Fruit fly (Drosophila melanogaster) whole organism, embryonic: ENCODE results near the gene kud.
A peak's percentile ranks its signal among the peaks of the same experiment; 100 is the strongest.

ENCODE experiments used
- Antp ChIP-seq: fragments of 200-800 bp; sonication (Bioruptor generic); optimal IDR thresholded peaks from 3 replicates; lab custom pipeline; 2016; ENCODE audit warnings: missing biosample characterization, missing genetic modification characterization
- CG10274 ChIP-seq: fragments of 200-800 bp; sonication (Bioruptor generic); optimal IDR thresholded peaks from 3 replicates; lab custom pipeline; 2017; ENCODE audit warnings: missing biosample characterization, mild to moderate bottlenecking, missing genetic modification characterization
- CG10431 ChIP-seq: fragments of 200-800 bp; sonication (Bioruptor generic); optimal IDR thresholded peaks from 3 replicates; lab custom pipeline; 2018; ENCODE audit warnings: missing biosample characterization, mild to moderate bottlenecking, missing genetic modification characterization
- CG10979 ChIP-seq: fragments of 200-800 bp; sonication (Bioruptor generic); optimal IDR thresholded peaks from 2 replicates; lab custom pipeline; 2018; ENCODE audit warnings: missing biosample characterization, mild to moderate bottlenecking, missing genetic modification characterization, moderate library complexity
- CG11398 ChIP-seq: fragments of 200-800 bp; sonication (Bioruptor generic); optimal IDR thresholded peaks from 2 replicates; lab custom pipeline; 2016; ENCODE audit warnings: missing biosample characterization, missing genetic modification characterization
- CG12071 ChIP-seq: fragments of 200-800 bp; sonication (Bioruptor generic); optimal IDR thresholded peaks from 3 replicates; lab custom pipeline; 2018; ENCODE audit warnings: missing biosample characterization, mild to moderate bottlenecking, missing genetic modification characterization
- CG1233 ChIP-seq: fragments of 200-800 bp; sonication (Bioruptor generic); optimal IDR thresholded peaks from 4 replicates; lab custom pipeline; 2018; ENCODE audit warnings: missing biosample characterization, mild to moderate bottlenecking, missing genetic modification characterization
- CG14667 ChIP-seq: fragments of 200-800 bp; sonication (Bioruptor generic); IDR thresholded peaks from 2 replicates; pipeline ENCODE4 v1.3.6; 2022; ENCODE audit warnings: missing biosample characterization, missing genetic modification characterization
- CG17829 ChIP-seq: fragments of 200-800 bp; optimal IDR thresholded peaks from 2 replicates; lab custom pipeline; 2019; ENCODE audit warnings: missing biosample characterization, mild to moderate bottlenecking, missing genetic modification characterization, moderate library complexity
- CG18011 ChIP-seq: fragments of 200-800 bp; sonication (Bioruptor generic); optimal IDR thresholded peaks from 2 replicates; lab custom pipeline; 2017; ENCODE audit warnings: missing biosample characterization, missing genetic modification characterization, mild to moderate bottlenecking, moderate library complexity, missing genotype
- CG30431 ChIP-seq: fragments of 200-800 bp; sonication (Bioruptor generic); optimal IDR thresholded peaks from 2 replicates; lab custom pipeline; 2017; ENCODE audit warnings: missing biosample characterization, missing genetic modification characterization
- CG31441 ChIP-seq: fragments of 200-800 bp; sonication (Bioruptor generic); IDR thresholded peaks from 2 replicates; pipeline ENCODE4 v1.3.6; 2022; ENCODE audit warnings: missing biosample characterization, missing genetic modification characterization
- CG3407 ChIP-seq: fragments of 200-800 bp; sonication (Bioruptor generic); optimal IDR thresholded peaks from 2 replicates; lab custom pipeline; 2018; ENCODE audit warnings: missing biosample characterization, mild to moderate bottlenecking, missing genetic modification characterization
- CG4404 ChIP-seq: fragments of 200-800 bp; sonication (Bioruptor generic); IDR thresholded peaks from 2 replicates; pipeline ENCODE4 v1.3.6; 2022; ENCODE audit warnings: missing biosample characterization, missing genetic modification characterization
- CG6689 ChIP-seq: fragments of 200-800 bp; sonication (Bioruptor generic); IDR thresholded peaks from 2 replicates; pipeline ENCODE4 v1.3.6; 2022; ENCODE audit warnings: missing biosample characterization, missing genetic modification characterization
- CG6765 ChIP-seq: fragments of 200-800 bp; sonication (Bioruptor generic); optimal IDR thresholded peaks from 3 replicates; lab custom pipeline; 2017; ENCODE audit warnings: missing biosample characterization, mild to moderate bottlenecking, missing genetic modification characterization
- CG6854 ChIP-seq: fragments of 200-800 bp; sonication (Bioruptor generic); optimal IDR thresholded peaks from 3 replicates; lab custom pipeline; 2017; ENCODE audit warnings: missing biosample characterization, mild to moderate bottlenecking, missing genetic modification characterization
- CG8290 ChIP-seq, 3 experiments: fragments of 200-800 bp; sonication (Bioruptor generic); optimal IDR thresholded peaks; 2 replicates each; lab custom pipeline; 2016 to 2019; ENCODE audit warnings: missing biosample characterization in 3 of 3, missing genetic modification characterization in 3 of 3, mild to moderate bottlenecking in 2 of 3, moderate library complexity in 1 of 3
- CG8924 ChIP-seq: fragments of 200-800 bp; optimal IDR thresholded peaks from 3 replicates; lab custom pipeline; 2019; ENCODE audit warnings: missing biosample characterization, mild to moderate bottlenecking, missing genetic modification characterization, moderate library complexity
- Chrac-16 ChIP-seq: fragments of 200-800 bp; sonication (Bioruptor generic); optimal IDR thresholded peaks from 3 replicates; lab custom pipeline; 2016; ENCODE audit warnings: missing biosample characterization, missing genetic modification characterization
- CrebB ChIP-seq: fragments of 200-800 bp; sonication (Bioruptor generic); optimal IDR thresholded peaks from 3 replicates; lab custom pipeline; 2018; ENCODE audit warnings: missing biosample characterization, mild to moderate bottlenecking, missing genetic modification characterization
- Dfd ChIP-seq, 2 experiments: fragments of >200 bp; optimal IDR thresholded peaks; 2 replicates each; lab custom pipeline; 2017; ENCODE audit warnings: missing biosample characterization in 2 of 2, missing genetic modification characterization in 2 of 2
- Hmr ChIP-seq: fragments of 200-800 bp; sonication (Bioruptor generic); optimal IDR thresholded peaks from 3 replicates; lab custom pipeline; 2017; ENCODE audit warnings: mild to moderate bottlenecking, missing biosample characterization, missing genetic modification reagents, missing genetic modification characterization
- Hmx ChIP-seq: fragments of 200-800 bp; sonication (Bioruptor generic); optimal IDR thresholded peaks from 2 replicates; lab custom pipeline; 2016; ENCODE audit warnings: missing biosample characterization, missing genetic modification characterization
- Hr3 ChIP-seq: fragments of 200-800 bp; sonication (Bioruptor generic); optimal IDR thresholded peaks from 3 replicates; lab custom pipeline; 2016; ENCODE audit warnings: missing biosample characterization, missing genetic modification characterization
- Jarid2 ChIP-seq: fragments of 200-800 bp; sonication (Bioruptor generic); optimal IDR thresholded peaks from 3 replicates; lab custom pipeline; 2017; ENCODE audit warnings: mild to moderate bottlenecking, missing biosample characterization, missing genetic modification reagents, missing genetic modification characterization
- Mrtf ChIP-seq: fragments of 200-800 bp; sonication (Bioruptor generic); IDR thresholded peaks from 3 replicates; pipeline ENCODE4 v1.3.6; 2022; ENCODE audit warnings: missing biosample characterization, missing genetic modification characterization
- Myb ChIP-seq: fragments of 200-800 bp; sonication (Bioruptor generic); optimal IDR thresholded peaks from 2 replicates; lab custom pipeline; 2016; ENCODE audit warnings: missing biosample characterization, missing genetic modification characterization
- Poxn ChIP-seq: fragments of 200-800 bp; sonication (Bioruptor generic); IDR thresholded peaks from 2 replicates; pipeline ENCODE4 v1.3.6; 2022; ENCODE audit warnings: missing biosample characterization, missing genetic modification characterization
- Sin3A ChIP-seq: fragments of >200 bp; optimal IDR thresholded peaks from 2 replicates; lab custom pipeline; 2018
- YL-1 ChIP-seq: fragments of 200-800 bp; sonication (Bioruptor generic); optimal IDR thresholded peaks from 3 replicates; lab custom pipeline; 2017; ENCODE audit warnings: missing biosample characterization, mild to moderate bottlenecking, missing genetic modification characterization
- ash1 ChIP-seq: fragments of 200-800 bp; sonication (Bioruptor generic); optimal IDR thresholded peaks from 2 replicates; lab custom pipeline; 2018; ENCODE audit warnings: missing biosample characterization, mild to moderate bottlenecking, missing genetic modification characterization
- bbx ChIP-seq: fragments of 200-800 bp; sonication (Bioruptor generic); IDR thresholded peaks from 2 replicates; pipeline ENCODE4 v1.3.6; 2022; ENCODE audit warnings: missing biosample characterization, missing genetic modification characterization; ENCODE audit not compliant: partially characterized antibody
- btn ChIP-seq: fragments of 200-800 bp; sonication (Bioruptor generic); optimal IDR thresholded peaks from 2 replicates; lab custom pipeline; 2016; ENCODE audit warnings: missing biosample characterization, missing genetic modification characterization
- cg ChIP-seq: fragments of 200-800 bp; sonication (Bioruptor generic); optimal IDR thresholded peaks from 3 replicates; lab custom pipeline; 2019; ENCODE audit warnings: missing biosample characterization, mild to moderate bottlenecking, missing genetic modification characterization, moderate library complexity
- corto ChIP-seq: fragments of 200-800 bp; sonication (Bioruptor generic); optimal IDR thresholded peaks from 2 replicates; lab custom pipeline; 2016; ENCODE audit warnings: missing biosample characterization, mild to moderate bottlenecking, missing genetic modification characterization, moderate library complexity
- dati ChIP-seq: fragments of 200-800 bp; sonication (Bioruptor generic); IDR thresholded peaks from 2 replicates; pipeline ENCODE4 v1.3.6; 2022; ENCODE audit warnings: missing biosample characterization, missing genetic modification characterization
- esg ChIP-seq: fragments of 200-800 bp; sonication (Bioruptor generic); conservative IDR thresholded peaks from 2 replicates; pipeline ENCODE4 v1.3.6; 2022; ENCODE audit warnings: missing biosample characterization, missing genetic modification characterization
- gsb-n ChIP-seq: fragments of 200-800 bp; sonication (Bioruptor generic); optimal IDR thresholded peaks from 3 replicates; lab custom pipeline; 2018; ENCODE audit warnings: missing biosample characterization, mild to moderate bottlenecking, missing genetic modification characterization
- gt ChIP-seq: fragments of 200-800 bp; sonication (Bioruptor generic); IDR thresholded peaks from 2 replicates; pipeline ENCODE4 v1.3.6; 2022; ENCODE audit warnings: missing biosample characterization, missing genetic modification characterization
- ken ChIP-seq: fragments of 200-800 bp; sonication (Bioruptor generic); IDR thresholded peaks from 3 replicates; pipeline ENCODE4 v1.3.6; 2022; ENCODE audit warnings: missing biosample characterization, missing genetic modification characterization
- lov ChIP-seq, 2 experiments: fragments of 200-800 bp in 1 of 2; fragments of >200 bp in 1 of 2; sonication (Bioruptor generic) in 1 of 2; IDR thresholded peaks in 1 of 2; optimal IDR thresholded peaks in 1 of 2; 2 replicates in 1 of 2; 3 replicates in 1 of 2; pipeline versions ENCODE4 v1.3.6 to Lab custom; 2017 to 2022; ENCODE audit warnings: missing biosample characterization in 1 of 2, missing genetic modification characterization in 1 of 2
- nmo ChIP-seq: fragments of 200-800 bp; sonication (Bioruptor generic); optimal IDR thresholded peaks from 2 replicates; lab custom pipeline; 2018; ENCODE audit warnings: missing biosample characterization, mild to moderate bottlenecking, missing genetic modification characterization, moderate library complexity
- oc ChIP-seq: fragments of 200-800 bp; sonication (Bioruptor generic); optimal IDR thresholded peaks from 2 replicates; lab custom pipeline; 2018; ENCODE audit warnings: missing biosample characterization, mild to moderate bottlenecking, missing genetic modification characterization, moderate library complexity
- prd ChIP-seq, 3 experiments: fragments of >200 bp in 2 of 3; fragments of 200-800 bp in 1 of 3; sonication (Bioruptor generic) in 1 of 3; optimal IDR thresholded peaks in 2 of 3; IDR thresholded peaks in 1 of 3; 2 replicates in 2 of 3; 3 replicates in 1 of 3; pipeline versions ENCODE4 v1.3.6 to Lab custom; 2017 to 2022; ENCODE audit warnings: missing biosample characterization in 1 of 3, missing genetic modification characterization in 1 of 3
- sima ChIP-seq: fragments of 200-800 bp; sonication (Bioruptor generic); optimal IDR thresholded peaks from 2 replicates; lab custom pipeline; 2016; ENCODE audit warnings: missing biosample characterization, missing genetic modification characterization
- stwl ChIP-seq: fragments of 200-800 bp; sonication (Bioruptor generic); optimal IDR thresholded peaks from 3 replicates; lab custom pipeline; 2018; ENCODE audit warnings: missing biosample characterization, mild to moderate bottlenecking, missing genetic modification characterization, moderate library complexity
- tin ChIP-seq: fragments of 200-800 bp; sonication (Bioruptor generic); optimal IDR thresholded peaks from 3 replicates; lab custom pipeline; 2016; ENCODE audit warnings: missing biosample characterization, missing genetic modification characterization
- toy ChIP-seq: fragments of 200-800 bp; sonication (Bioruptor generic); IDR thresholded peaks from 2 replicates; pipeline ENCODE4 v1.3.6; 2022; ENCODE audit warnings: missing biosample characterization, missing genetic modification characterization
- trh ChIP-seq: fragments of 200-800 bp; sonication (Bioruptor generic); optimal IDR thresholded peaks from 2 replicates; lab custom pipeline; 2016; ENCODE audit warnings: missing biosample characterization, missing genetic modification characterization
- twi ChIP-seq: fragments of 200-800 bp; optimal IDR thresholded peaks from 2 replicates; lab custom pipeline; 2019; ENCODE audit warnings: missing biosample characterization, mild to moderate bottlenecking, missing genetic modification characterization, moderate library complexity

kud gene

DNA sequence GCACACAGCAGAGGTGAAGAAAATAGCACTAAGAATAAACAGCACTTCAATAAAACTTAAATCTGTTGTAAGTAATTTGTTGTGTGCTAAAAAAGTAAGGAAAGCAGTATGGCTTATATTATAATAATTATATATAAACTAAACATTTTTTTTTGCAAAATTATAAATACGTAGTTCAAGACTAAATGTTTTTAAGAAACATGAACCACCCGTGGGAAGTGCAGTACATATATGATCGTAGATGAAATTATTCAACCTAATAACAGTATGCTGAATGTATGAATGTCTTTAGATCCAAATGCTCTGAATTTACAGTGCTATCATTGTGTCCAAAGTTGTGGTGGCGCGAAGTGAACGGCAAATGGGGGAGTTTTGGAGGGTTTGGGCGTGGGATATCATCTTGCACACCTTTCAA is 25.9 kb upstream of the kud start (continued):
- TF ChIP-seq CG18011, result no peak
- TF ChIP-seq cg, result no peak
- no peak for TF ChIP-seq CG10431 (GFP tag; lab: Kevin White, UChicago)
- TF ChIP-seq lov (optimal IDR thresholded peaks at IDR 0.05; lab: Kevin White, UChicago), result no peak
- no peak for TF ChIP-seq lov (GFP tag; IDR thresholded peaks at IDR 0.05; lab: Robert Waterston, UW)
- no peak for TF ChIP-seq CG11398
- TF ChIP-seq Mrtf (GFP tag; lab: Robert Waterston, UW), result no peak
- TF ChIP-seq CG14667 (GFP tag; lab: Robert Waterston, UW), result no peak
- TF ChIP-seq Myb, result no peak
- peak; percentile 12 for TF ChIP-seq CG17829
- TF ChIP-seq YL-1 (GFP tag; lab: Kevin White, UChicago), result no peak
- no peak for TF ChIP-seq Dfd (GFP tag; optimal IDR thresholded peaks at IDR 0.05; lab: Kevin White, UChicago)
- TF ChIP-seq Chrac-16 (GFP tag; lab: Kevin White, UChicago), result no peak
- TF ChIP-seq prd (optimal IDR thresholded peaks at IDR 0.05; lab: Kevin White, UChicago), result no peak
- no peak for TF ChIP-seq prd (GFP tag; IDR thresholded peaks at IDR 0.05; lab: Robert Waterston, UW)
- no peak for TF ChIP-seq Antp (GFP tag; lab: Kevin White, UChicago)
- TF ChIP-seq sima (GFP tag; lab: Kevin White, UChicago), result no peak
- TF ChIP-seq esg (GFP tag; lab: Robert Waterston, UW), result no peak
- TF ChIP-seq corto (GFP tag; lab: Kevin White, UChicago), result no peak
- no peak for TF ChIP-seq twi
- no peak for TF ChIP-seq tin (GFP tag; lab: Kevin White, UChicago)
- TF ChIP-seq Poxn (GFP tag; lab: Robert Waterston, UW), result no peak
- TF ChIP-seq Hmr (GFP tag; lab: Kevin White, UChicago), result peak; percentile 17
- TF ChIP-seq bbx (GFP tag; lab: Robert Waterston, UW), result no peak
- peak; percentile 53; the same call in 1 of the 2 replicates for TF ChIP-seq CG31441 (GFP tag; lab: Robert Waterston, UW)
- TF ChIP-seq CG30431 (GFP tag; lab: Kevin White, UChicago), result no peak
- TF ChIP-seq Hmx, result no peak
- TF ChIP-seq btn (GFP tag; lab: Kevin White, UChicago), result no peak
- no peak for TF ChIP-seq CG1233
- TF ChIP-seq CG6854 (GFP tag; lab: Kevin White, UChicago), result no peak
- TF ChIP-seq Hr3 (GFP tag; lab: Kevin White, UChicago), result no peak
- TF ChIP-seq stwl (tag; lab: Kevin White, UChicago), result no peak
- TF ChIP-seq CG3407 (GFP tag; lab: Kevin White, UChicago), result no peak
- no peak for TF ChIP-seq Jarid2 (GFP tag; lab: Kevin White, UChicago)
- no peak for TF ChIP-seq trh (GFP tag; lab: Kevin White, UChicago)
- no peak for TF ChIP-seq toy (GFP tag; lab: Robert Waterston, UW)
- peak; percentile 20 for TF ChIP-seq CrebB (tag; lab: Kevin White, UChicago)
- 0 out of 2 replicates have a peak, but pooled peaks have one; percentile 15 for TF ChIP-seq CG6689 (GFP tag; lab: Robert Waterston, UW)
- no peak for TF ChIP-seq CG8290 (GFP tag; optimal IDR thresholded peaks at IDR 0.05; lab: Kevin White, UChicago)
- TF ChIP-seq CG8290 (tag; optimal IDR thresholded peaks at IDR 0.05; lab: Kevin White, UChicago), result no peak
- TF ChIP-seq CG10979 (tag; lab: Kevin White, UChicago), result peak; percentile 47
- TF ChIP-seq Sin3A (lab: Kevin White, UChicago), result no peak
- no peak for TF ChIP-seq gt (GFP tag; lab: Robert Waterston, UW)
- no peak for TF ChIP-seq CG12071 (GFP tag; lab: Kevin White, UChicago)
- no peak for TF ChIP-seq dati (GFP tag; lab: Robert Waterston, UW)
- peak; percentile 7 for TF ChIP-seq CG10274
- peak; percentile 48 for TF ChIP-seq CG8924
- TF ChIP-seq CG6765, result no peak
- TF ChIP-seq oc (tag; lab: Kevin White, UChicago), result no peak
- TF ChIP-seq CG4404 (GFP tag; lab: Robert Waterston, UW), result no peak
- TF ChIP-seq nmo (GFP tag; lab: Kevin White, UChicago), result peak; percentile 54
- no peak for TF ChIP-seq gsb-n (tag; lab: Kevin White, UChicago)
- TF ChIP-seq ken, result no peak
- TF ChIP-seq ash1 (GFP tag; lab: Kevin White, UChicago), result no peak
